Fruit fly (Drosophila melanogaster): ENCODE data around the gene PIG-H.

PIG-H gene

DNA sequence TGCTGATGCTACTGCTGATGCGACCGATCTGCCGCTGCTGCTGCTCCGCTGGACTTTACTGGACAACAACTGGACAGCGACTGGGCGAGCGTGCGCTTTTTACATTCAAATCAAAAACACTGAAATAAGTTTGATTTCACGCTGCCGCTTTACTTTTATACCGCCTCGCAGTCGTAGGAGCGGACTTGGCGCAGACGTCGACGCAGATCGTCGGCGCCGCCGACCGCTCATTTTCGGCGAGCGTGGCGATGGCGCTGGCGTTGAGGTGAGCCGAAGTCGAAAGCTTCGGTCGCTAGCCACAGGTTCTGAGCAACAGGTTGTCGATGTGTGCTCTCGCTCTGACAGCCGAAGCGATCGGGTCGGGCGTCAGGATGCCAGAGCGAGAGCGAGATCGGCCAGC, 3.9 kb upstream of the PIG-H start, which contains the start of gene Elovl7 (continued):
- peak; percentile 74 for TF ChIP-seq CG8359 (GFP tag; optimal IDR thresholded peaks at IDR 0.05; ENCODE audit: borderline replicate concordance)
- peak; percentile 1 for TF ChIP-seq CG13624 (GFP tag; optimal IDR thresholded peaks at IDR 0.05)
- no peak for TF ChIP-seq CG30403 (GFP tag; optimal IDR thresholded peaks at IDR 0.05)
- 0 out of 2 replicates have a peak, but pooled peaks have one; percentile 12 for TF ChIP-seq CG32532 (GFP tag; IDR thresholded peaks at IDR 0.05)
- peak; percentile 95 for TF ChIP-seq Deaf1 (tag; optimal IDR thresholded peaks at IDR 0.05)
- 0 out of 4 replicates have a peak, but pooled peaks have one; percentile 44 for TF ChIP-seq chinmo (GFP tag; IDR thresholded peaks at IDR 0.05; ENCODE audit: partially characterized antibody)
- TF ChIP-seq Lpt (GFP tag; optimal IDR thresholded peaks at IDR 0.05) = no peak
- peak; percentile 27 for TF ChIP-seq CG10543 (GFP tag; optimal IDR thresholded peaks at IDR 0.05)
- peak; percentile 18 for TF ChIP-seq lab (GFP tag; optimal IDR thresholded peaks at IDR 0.05)
- TF ChIP-seq Adf1 (GFP tag; IDR thresholded peaks at IDR 0.05) = peak; percentile 93
- no peak for TF ChIP-seq CG6683 (GFP tag; optimal IDR thresholded peaks at IDR 0.05)
- peak in 1 of 2 experiments; percentile 24 for TF ChIP-seq Trl (optimal IDR thresholded peaks at IDR 0.05)
- no peak for TF ChIP-seq Trl (GFP tag; optimal IDR thresholded peaks at IDR 0.05)
- TF ChIP-seq Eip74EF (GFP tag; optimal IDR thresholded peaks at IDR 0.05) = peak in 1 of 2 experiments; percentile 17
- peak; percentile 83 for TF ChIP-seq Med (GFP tag)
- peak; percentile 19 for TF ChIP-seq CG6854 (GFP tag; optimal IDR thresholded peaks at IDR 0.05)
- TF ChIP-seq NFAT (GFP tag; IDR thresholded peaks at IDR 0.05) = 0 out of 2 replicates have a peak, but pooled peaks have one; percentile 14

DNA sequence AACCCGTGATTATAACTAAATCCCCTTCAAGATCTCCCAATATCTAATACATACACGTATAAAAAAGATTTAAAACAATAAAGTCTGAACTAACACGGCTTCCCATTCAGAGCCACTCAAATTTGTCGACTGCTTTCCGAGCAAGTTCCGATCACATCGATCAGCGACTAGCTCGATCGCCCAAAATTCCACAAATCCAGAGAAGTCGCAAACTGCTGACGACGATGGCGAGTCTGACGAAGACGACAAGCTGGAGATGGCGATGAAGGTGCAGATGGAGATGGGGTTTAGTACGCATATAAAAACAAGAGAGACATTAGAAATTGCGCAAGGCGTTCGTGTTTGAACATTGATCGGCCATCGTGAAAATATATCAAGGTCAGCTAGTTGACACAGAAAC, 854 bp upstream of the PIG-H start:
- no peak for TF ChIP-seq so (GFP tag; IDR thresholded peaks at IDR 0.05)
- TF ChIP-seq Med (GFP tag) = peak; percentile 27
- peak; percentile 20 for TF ChIP-seq Deaf1 (tag; optimal IDR thresholded peaks at IDR 0.05)
- TF ChIP-seq az2 (GFP tag; optimal IDR thresholded peaks at IDR 0.05) = no peak
- TF ChIP-seq CG12769 (tag; optimal IDR thresholded peaks at IDR 0.05) = peak; percentile 57
- no peak for TF ChIP-seq Antp (GFP tag; optimal IDR thresholded peaks at IDR 0.05)
- no peak for TF ChIP-seq CG14667 (GFP tag; IDR thresholded peaks at IDR 0.05)
- TF ChIP-seq CG13894 (tag; optimal IDR thresholded peaks at IDR 0.05) = peak; percentile 69
- TF ChIP-seq pros (GFP tag; optimal IDR thresholded peaks at IDR 0.05) = peak; percentile 57

DNA sequence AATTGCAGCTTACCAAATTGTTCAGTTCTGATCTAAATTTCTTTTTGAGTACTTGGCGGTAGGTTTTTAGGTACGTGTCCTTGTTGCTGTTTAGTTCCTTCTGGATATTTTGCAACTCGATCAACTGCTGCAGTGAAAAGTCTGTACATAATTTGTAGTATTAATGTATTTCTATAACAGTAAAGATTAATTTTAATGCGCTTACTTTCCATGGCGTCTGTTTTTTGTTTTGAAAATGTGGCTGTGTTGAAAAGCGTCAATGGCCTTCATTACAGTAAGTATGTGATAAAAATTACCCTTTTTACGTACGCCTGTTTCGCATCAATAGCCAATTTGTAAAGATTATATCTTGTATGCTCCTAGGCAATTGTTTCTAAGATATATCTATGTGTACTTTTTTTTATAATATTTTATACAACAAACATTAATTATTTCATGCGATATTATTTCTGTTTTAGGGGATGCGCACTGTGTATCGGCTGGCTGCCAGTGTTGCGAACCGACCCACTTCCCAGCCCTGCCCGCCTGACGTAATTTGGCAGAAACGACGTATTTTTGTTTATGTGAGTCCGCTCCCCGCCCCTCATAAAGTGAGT, 1.5 kb downstream of the PIG-H start, which contains the start of the genes Kmn2 and CG2698:
TSS of gene Kmn2 (minus strand) at position 236 of the 596 bp plus-strand sequence.
TSS of gene CG2698 (plus strand) at position 489 of the 596 bp plus-strand sequence.
- TF ChIP-seq maf-S (GFP tag; optimal IDR thresholded peaks at IDR 0.05) = peak; percentile 82
- peak; percentile 84 for TF ChIP-seq pho (GFP tag; optimal IDR thresholded peaks at IDR 0.05)
- TF ChIP-seq CG12219 (GFP tag; optimal IDR thresholded peaks at IDR 0.05) = peak; percentile 81
- peak; percentile 78 for TF ChIP-seq mirr (GFP tag; optimal IDR thresholded peaks at IDR 0.05)
- TF ChIP-seq CG7963 (GFP tag; IDR thresholded peaks at IDR 0.05; ENCODE audit: partially characterized antibody) = no peak
- TF ChIP-seq Sry-β (GFP tag; optimal IDR thresholded peaks at IDR 0.05) = peak; percentile 40
- peak; percentile 83 for TF ChIP-seq CG16863 (GFP tag; optimal IDR thresholded peaks at IDR 0.05)
- peak; percentile 79 for TF ChIP-seq CG3065 (GFP tag; optimal IDR thresholded peaks at IDR 0.05)
- TF ChIP-seq Antp (GFP tag; optimal IDR thresholded peaks at IDR 0.05) = peak; percentile 71
- TF ChIP-seq emc (GFP tag; optimal IDR thresholded peaks at IDR 0.05) = peak; percentile 69
- TF ChIP-seq CG3995 (GFP tag; optimal IDR thresholded peaks at IDR 0.05) = peak; percentile 69
- peak; percentile 94 for TF ChIP-seq CG3281 (GFP tag; optimal IDR thresholded peaks at IDR 0.05)
- TF ChIP-seq slp2 (GFP tag; optimal IDR thresholded peaks at IDR 0.05) = peak; percentile 63
- peak; percentile 93 for TF ChIP-seq CG12155 (GFP tag; optimal IDR thresholded peaks at IDR 0.05)
- peak; percentile 89 for TF ChIP-seq CG4617 (GFP tag; optimal IDR thresholded peaks at IDR 0.05; ENCODE audit: borderline replicate concordance)
- TF ChIP-seq Sox100B (GFP tag; optimal IDR thresholded peaks at IDR 0.05) = peak; percentile 93
- peak; percentile 95 for TF ChIP-seq CG8924 (tag; optimal IDR thresholded peaks at IDR 0.05)
- TF ChIP-seq CG17328 (GFP tag; IDR thresholded peaks at IDR 0.05) = peak; percentile 98
- TF ChIP-seq yki (optimal IDR thresholded peaks at IDR 0.05) = no peak
- TF ChIP-seq CG16815 (GFP tag; optimal IDR thresholded peaks at IDR 0.05) = peak; percentile 96
- no peak for TF ChIP-seq CG4282 (GFP tag; optimal IDR thresholded peaks at IDR 0.05)
- peak; percentile 93 for TF ChIP-seq CG7357 (GFP tag; IDR thresholded peaks at IDR 0.05)
- peak; percentile 56 for TF ChIP-seq crc (GFP tag; optimal IDR thresholded peaks at IDR 0.05)
- TF ChIP-seq corto (GFP tag; optimal IDR thresholded peaks at IDR 0.05) = peak; percentile 84
- TF ChIP-seq rib (GFP tag; IDR thresholded peaks at IDR 0.05) = peak; percentile 98

Measured in whole organism, embryonic.